Worm (Caenorhabditis elegans): ENCODE results near the gene Y57G11C.36.

The Y57G11C.36 gene

ce11 chrIV:14767693-14768251 is 5.8 kb downstream of the Y57G11C.36 start, which contains the start of the genes mrps-7 and Y57G11C.3 (continued):
- peak; percentile 6 for TF ChIP-seq unc-86 (tag; optimal IDR thresholded peaks at IDR 0.05)
- TF ChIP-seq ceh-30 (tag; optimal IDR thresholded peaks at IDR 0.05): peak; percentile 84
- no peak for TF ChIP-seq sox-4 (tag; optimal IDR thresholded peaks at IDR 0.05)
- no peak for TF ChIP-seq fkh-10 (GFP tag; optimal IDR thresholded peaks at IDR 0.05)
- peak; percentile 80 for TF ChIP-seq nfya-1 (tag; optimal IDR thresholded peaks at IDR 0.05)
- no peak for TF ChIP-seq odd-2 (tag; optimal IDR thresholded peaks at IDR 0.05)
- peak; percentile 19 for TF ChIP-seq pros-1 (tag; optimal IDR thresholded peaks at IDR 0.05)
- peak; percentile 44 for TF ChIP-seq hlh-30 (tag; optimal IDR thresholded peaks at IDR 0.05; ENCODE audit: insufficient read depth)
- no peak for TF ChIP-seq ceh-2 (tag; optimal IDR thresholded peaks at IDR 0.05)
- TF ChIP-seq ttx-3 (tag; optimal IDR thresholded peaks at IDR 0.05): no peak
- TF ChIP-seq ama-1 (optimal IDR thresholded peaks at IDR 0.05): no peak

- TF ChIP-seq pqm-1 (tag; optimal IDR thresholded peaks at IDR 0.05): no peak
- TF ChIP-seq fkh-6 (tag; optimal IDR thresholded peaks at IDR 0.05): no peak
- no peak for TF ChIP-seq unc-86 (tag; optimal IDR thresholded peaks at IDR 0.05)
- no peak for TF ChIP-seq nhr-232 (tag; optimal IDR thresholded peaks at IDR 0.05)
- TF ChIP-seq pag-3 (tag; optimal IDR thresholded peaks at IDR 0.05; ENCODE audit: borderline replicate concordance): no peak
- TF ChIP-seq syd-9 (tag; optimal IDR thresholded peaks at IDR 0.05): no peak
- no peak for TF ChIP-seq lin-11 (tag; optimal IDR thresholded peaks at IDR 0.05)
- no peak for TF ChIP-seq ceh-34 (tag; optimal IDR thresholded peaks at IDR 0.05)
- no peak for TF ChIP-seq elt-2 (tag; optimal IDR thresholded peaks at IDR 0.05)
- no peak for TF ChIP-seq npax-4 (tag; optimal IDR thresholded peaks at IDR 0.05)
Observed at ce11 chrIV:14766382-14766781, 7.2 kb downstream of the Y57G11C.36 start, which contains the start of gene vti-1. Gene vti-1, minus strand, starts transcription at chrIV:14766665.

ce11 chrIV:14765336-14765735 is 8.2 kb downstream of the Y57G11C.36 start, which contains the start of gene Y57G11C.5:
Gene Y57G11C.5, minus strand, starts transcription at chrIV:14765436.
- TF ChIP-seq ceh-34 (tag; optimal IDR thresholded peaks at IDR 0.05): no peak

ce11 chrIV:14764719-14765173 is 8.8 kb downstream of the Y57G11C.36 start:
- no peak for TF ChIP-seq madf-2 (tag; optimal IDR thresholded peaks at IDR 0.05)
- no peak for TF ChIP-seq K09A11.1 (tag; optimal IDR thresholded peaks at IDR 0.05; ENCODE audit: insufficient read depth)
- TF ChIP-seq nhr-232 (tag; optimal IDR thresholded peaks at IDR 0.05): no peak
- no peak for TF ChIP-seq hlh-30 (tag; optimal IDR thresholded peaks at IDR 0.05; ENCODE audit: insufficient read depth)
- no peak for TF ChIP-seq che-1 (tag; optimal IDR thresholded peaks at IDR 0.05)
- no peak for TF ChIP-seq ceh-2 (tag; optimal IDR thresholded peaks at IDR 0.05)
- TF ChIP-seq C08G9.2 (tag; optimal IDR thresholded peaks at IDR 0.05): no peak
- TF ChIP-seq ceh-48 (tag; optimal IDR thresholded peaks at IDR 0.05): no peak

- TF ChIP-seq eyg-1 (tag; optimal IDR thresholded peaks at IDR 0.05): no peak
- no peak for TF ChIP-seq ceh-9 (tag; optimal IDR thresholded peaks at IDR 0.05)
- TF ChIP-seq ceh-48 (tag; optimal IDR thresholded peaks at IDR 0.05): no peak
- TF ChIP-seq fkh-10 (GFP tag; optimal IDR thresholded peaks at IDR 0.05): no peak
- TF ChIP-seq npax-4 (tag; optimal IDR thresholded peaks at IDR 0.05): no peak
- no peak for TF ChIP-seq ahr-1 (tag; optimal IDR thresholded peaks at IDR 0.05)
- no peak for TF ChIP-seq hlh-8 (tag; optimal IDR thresholded peaks at IDR 0.05)
- TF ChIP-seq nhr-11 (tag; optimal IDR thresholded peaks at IDR 0.05): no peak
Observed at ce11 chrIV:14763938-14764718, 9.5 kb downstream of the Y57G11C.36 start.

DNA sequence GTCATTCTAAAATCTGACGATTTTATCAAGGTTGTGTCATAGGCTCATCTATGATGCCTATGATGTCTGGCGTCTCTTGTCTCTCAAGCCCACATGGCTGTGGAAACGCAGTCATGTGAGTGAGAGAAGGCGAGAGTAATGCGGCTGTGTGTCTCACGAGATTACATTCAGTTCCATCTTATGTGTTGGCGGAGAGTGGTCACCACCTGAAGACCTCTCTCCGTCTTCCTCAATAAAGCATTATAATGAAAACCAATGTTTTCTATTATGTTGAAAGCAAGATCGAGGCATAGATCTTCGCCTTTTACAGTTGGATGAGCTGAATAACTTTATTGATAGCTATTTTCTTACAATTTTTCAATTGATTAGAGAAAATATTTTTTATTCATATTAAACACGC is 10.2 kb downstream of the Y57G11C.36 start:
- peak; percentile 4 for TF ChIP-seq elt-2 (tag; optimal IDR thresholded peaks at IDR 0.05)
- TF ChIP-seq nfya-1 (tag; optimal IDR thresholded peaks at IDR 0.05): peak; percentile 27
- TF ChIP-seq ceh-31 (tag; optimal IDR thresholded peaks at IDR 0.05): peak; percentile 44
- peak; percentile 93 for TF ChIP-seq hlh-30 (tag; optimal IDR thresholded peaks at IDR 0.05; ENCODE audit: insufficient read depth)
- TF ChIP-seq sox-2 (GFP tag; IDR thresholded peaks at IDR 0.05): 0 out of 2 replicates have a peak, but pooled peaks have one; percentile 43
- peak; percentile 24 for TF ChIP-seq tbx-2 (tag; optimal IDR thresholded peaks at IDR 0.05)
- peak; percentile 16 for TF ChIP-seq unc-42 (tag; optimal IDR thresholded peaks at IDR 0.05)
- TF ChIP-seq ceh-18 (tag; optimal IDR thresholded peaks at IDR 0.05): peak; percentile 40
